Fruit fly (Drosophila melanogaster) whole organism, prepupa: ENCODE measurements around the gene CG34303.

Experiments
- CG16779 ChIP-seq: fragments of 200-800 bp; sonication (Bioruptor generic); optimal IDR thresholded peaks from 3 replicates; lab custom pipeline; 2017; ENCODE audit warnings: missing biosample characterization, mild to moderate bottlenecking, missing genetic modification characterization
- Lpt ChIP-seq: fragments of 200-800 bp; sonication (Bioruptor generic); optimal IDR thresholded peaks from 3 replicates; lab custom pipeline; 2016; ENCODE audit warnings: missing biosample characterization, missing genetic modification characterization
- OdsH ChIP-seq: fragments of 200-800 bp; sonication (Bioruptor generic); optimal IDR thresholded peaks from 3 replicates; lab custom pipeline; 2016; ENCODE audit warnings: missing biosample characterization, missing genetic modification characterization
- vri ChIP-seq: fragments of 200-800 bp; sonication (Bioruptor generic); optimal IDR thresholded peaks from 3 replicates; lab custom pipeline; 2016; ENCODE audit warnings: missing biosample characterization, mild to moderate bottlenecking, missing genetic modification characterization

- no peak for TF ChIP-seq OdsH (GFP tag; lab: Kevin White, UChicago)
- no peak for TF ChIP-seq Lpt (GFP tag; lab: Kevin White, UChicago)
- TF ChIP-seq CG16779 = no peak
- TF ChIP-seq vri (GFP tag; lab: Kevin White, UChicago) = no peak
Measured at dm6 chr3R:10109938-10110337, 41.7 kb downstream of the CG34303 start, which contains the start of gene Fmr1.
